Fruit fly (Drosophila melanogaster) whole organism, embryonic: ENCODE measurements around the gene elB.

Experiments used
- Antp ChIP-seq: fragments of 200-800 bp; sonication (Bioruptor generic); optimal IDR thresholded peaks from 3 replicates; lab custom pipeline; 2016; ENCODE audit warnings: missing biosample characterization, missing genetic modification characterization
- Bgb ChIP-seq: fragments of 200-800 bp; sonication (Bioruptor generic); IDR thresholded peaks from 2 replicates; pipeline ENCODE4 v1.3.6; 2022; ENCODE audit warnings: missing biosample characterization, missing genetic modification characterization; ENCODE audit not compliant: partially characterized antibody
- CG1024 ChIP-seq: fragments of 200-800 bp; sonication (Bioruptor generic); IDR thresholded peaks from 2 replicates; pipeline ENCODE4 v1.3.6; 2022; ENCODE audit warnings: missing biosample characterization, missing genetic modification characterization
- CG10462 ChIP-seq: fragments of 200-800 bp; sonication (Bioruptor generic); optimal IDR thresholded peaks from 2 replicates; lab custom pipeline; 2016; ENCODE audit warnings: missing biosample characterization, missing genetic modification characterization
- CG11696 ChIP-seq: fragments of 200-800 bp; sonication (Bioruptor generic); IDR thresholded peaks from 2 replicates; pipeline ENCODE4 v1.3.6; 2022; ENCODE audit warnings: missing biosample characterization, missing genetic modification characterization
- CG12236 ChIP-seq: fragments of 200-800 bp; sonication (Bioruptor generic); optimal IDR thresholded peaks from 2 replicates; lab custom pipeline; 2016; ENCODE audit warnings: missing biosample characterization, missing genetic modification characterization
- CG12769 ChIP-seq: fragments of 200-800 bp; sonication (Bioruptor generic); optimal IDR thresholded peaks from 2 replicates; lab custom pipeline; 2019; ENCODE audit warnings: missing biosample characterization, mild to moderate bottlenecking, missing genetic modification characterization, moderate library complexity
- CG13123 ChIP-seq: fragments of 200-800 bp; sonication (Bioruptor generic); optimal IDR thresholded peaks from 2 replicates; lab custom pipeline; 2016; ENCODE audit warnings: missing biosample characterization, missing genetic modification characterization
- CG15479 ChIP-seq: fragments of 200-800 bp; sonication (Bioruptor generic); optimal IDR thresholded peaks from 3 replicates; lab custom pipeline; 2019; ENCODE audit warnings: missing biosample characterization, mild to moderate bottlenecking, missing genetic modification characterization, moderate library complexity
- CG15514 ChIP-seq: fragments of 200-800 bp; sonication (Bioruptor generic); optimal IDR thresholded peaks from 3 replicates; lab custom pipeline; 2017; ENCODE audit warnings: missing biosample characterization, missing genetic modification characterization, mild to moderate bottlenecking, moderate library complexity, missing genetic modification reagents
- CG16779 ChIP-seq: fragments of 200-800 bp; sonication (Bioruptor generic); IDR thresholded peaks from 2 replicates; pipeline ENCODE4 v1.3.6; 2022; ENCODE audit warnings: missing biosample characterization, missing genetic modification characterization
- CG18262 ChIP-seq: fragments of 200-800 bp; optimal IDR thresholded peaks from 3 replicates; lab custom pipeline; 2019; ENCODE audit warnings: missing biosample characterization, mild to moderate bottlenecking, missing genetic modification characterization, moderate library complexity
- CG3847 ChIP-seq: fragments of 200-800 bp; sonication (Bioruptor generic); IDR thresholded peaks from 2 replicates; pipeline ENCODE4 v1.3.6; 2022; ENCODE audit warnings: missing biosample characterization, missing genetic modification characterization
- CG4328 ChIP-seq: fragments of 200-800 bp; sonication (Bioruptor generic); optimal IDR thresholded peaks from 3 replicates; lab custom pipeline; 2017; ENCODE audit warnings: missing biosample characterization, missing genetic modification reagents, missing genetic modification characterization
- CG4360 ChIP-seq: fragments of 200-800 bp; sonication (Bioruptor generic); IDR thresholded peaks from 2 replicates; pipeline ENCODE4 v1.3.6; 2022; ENCODE audit warnings: missing biosample characterization, missing genetic modification characterization
- CG4404 ChIP-seq: fragments of 200-800 bp; sonication (Bioruptor generic); IDR thresholded peaks from 2 replicates; pipeline ENCODE4 v1.3.6; 2022; ENCODE audit warnings: missing biosample characterization, missing genetic modification characterization
- CG7963 ChIP-seq: fragments of 200-800 bp; sonication (Bioruptor generic); IDR thresholded peaks from 3 replicates; pipeline ENCODE4 v1.3.6; 2022; ENCODE audit warnings: missing biosample characterization, missing genetic modification characterization; ENCODE audit not compliant: partially characterized antibody
- CG9727 ChIP-seq: fragments of 200-800 bp; sonication (Bioruptor generic); optimal IDR thresholded peaks from 3 replicates; lab custom pipeline; 2017; ENCODE audit warnings: missing biosample characterization, mild to moderate bottlenecking, missing genetic modification characterization
- Dip3 ChIP-seq: fragments of 200-800 bp; sonication (Bioruptor generic); optimal IDR thresholded peaks from 3 replicates; lab custom pipeline; 2016; ENCODE audit warnings: missing biosample characterization, missing genetic modification characterization
- E2f2 ChIP-seq: fragments of 200-800 bp; sonication (Bioruptor generic); IDR thresholded peaks from 2 replicates; pipeline ENCODE4 v1.3.6; 2022; ENCODE audit warnings: missing biosample characterization, missing genetic modification characterization
- ERR ChIP-seq: fragments of 200-800 bp; sonication (Bioruptor generic); optimal IDR thresholded peaks from 2 replicates; lab custom pipeline; 2016; ENCODE audit warnings: missing biosample characterization, missing genetic modification characterization
- Ets65A ChIP-seq: fragments of 200-800 bp; sonication (Bioruptor generic); peaks from one replicate; lab custom pipeline; 2016; ENCODE audit warnings: missing biosample characterization, missing genetic modification characterization
- Hr39 ChIP-seq: fragments of >200 bp; optimal IDR thresholded peaks from 2 replicates; lab custom pipeline; 2017
- Hr78 ChIP-seq, 2 experiments: fragments of 200-800 bp in 1 of 2; fragments of >200 bp in 1 of 2; sonication (Bioruptor generic) in 1 of 2; optimal IDR thresholded peaks; 2 replicates each; lab custom pipeline; 2017 to 2019; ENCODE audit warnings: missing biosample characterization in 2 of 2, missing genetic modification characterization in 2 of 2, mild to moderate bottlenecking in 1 of 2, moderate library complexity in 1 of 2
- Hsf ChIP-seq: fragments of 200-800 bp; sonication (Bioruptor generic); optimal IDR thresholded peaks from 3 replicates; lab custom pipeline; 2016; ENCODE audit warnings: missing biosample characterization, missing genetic modification characterization
- Myb ChIP-seq: fragments of 200-800 bp; sonication (Bioruptor generic); optimal IDR thresholded peaks from 2 replicates; lab custom pipeline; 2016; ENCODE audit warnings: missing biosample characterization, missing genetic modification characterization
- NFAT ChIP-seq: fragments of 200-800 bp; sonication (Bioruptor generic); IDR thresholded peaks from 2 replicates; pipeline ENCODE4 v1.3.6; 2022; ENCODE audit warnings: missing biosample characterization, missing genetic modification characterization
- Sox102F ChIP-seq: fragments of 200-800 bp; sonication (Bioruptor generic); optimal IDR thresholded peaks from 2 replicates; lab custom pipeline; 2018; ENCODE audit warnings: missing biosample characterization, mild to moderate bottlenecking, missing genetic modification characterization, moderate library complexity
- ab ChIP-seq: fragments of 200-800 bp; sonication (Bioruptor generic); optimal IDR thresholded peaks from 2 replicates; lab custom pipeline; 2016; ENCODE audit warnings: missing biosample characterization, missing genetic modification characterization
- aop ChIP-seq: fragments of 200-800 bp; sonication (Bioruptor generic); IDR thresholded peaks from 2 replicates; pipeline ENCODE4 v1.3.6; 2022; ENCODE audit warnings: missing biosample characterization, missing genetic modification characterization
- chif ChIP-seq, 2 experiments: fragments of 200-800 bp; sonication (Bioruptor generic); optimal IDR thresholded peaks; 3 replicates each; lab custom pipeline; 2016; ENCODE audit warnings: missing biosample characterization in 2 of 2, missing genetic modification characterization in 2 of 2
- chm ChIP-seq: fragments of 200-800 bp; sonication (Bioruptor generic); IDR thresholded peaks from 2 replicates; pipeline ENCODE4 v1.3.6; 2022; ENCODE audit warnings: missing biosample characterization, missing genetic modification characterization
- corto ChIP-seq: fragments of 200-800 bp; sonication (Bioruptor generic); optimal IDR thresholded peaks from 2 replicates; lab custom pipeline; 2016; ENCODE audit warnings: missing biosample characterization, mild to moderate bottlenecking, missing genetic modification characterization, moderate library complexity
- dati ChIP-seq: fragments of 200-800 bp; sonication (Bioruptor generic); IDR thresholded peaks from 2 replicates; pipeline ENCODE4 v1.3.6; 2022; ENCODE audit warnings: missing biosample characterization, missing genetic modification characterization
- dysf ChIP-seq: fragments of 200-800 bp; sonication (Bioruptor generic); IDR thresholded peaks from 3 replicates; pipeline ENCODE4 v1.3.6; 2022; ENCODE audit warnings: missing biosample characterization, missing genetic modification characterization
- en ChIP-seq: fragments of 200-800 bp; sonication (Bioruptor generic); optimal IDR thresholded peaks from 2 replicates; lab custom pipeline; 2016; ENCODE audit warnings: missing biosample characterization, missing genetic modification characterization
- ewg ChIP-seq: fragments of 200-800 bp; sonication (Bioruptor generic); optimal IDR thresholded peaks from 3 replicates; lab custom pipeline; 2017; ENCODE audit warnings: mild to moderate bottlenecking, missing biosample characterization, missing genetic modification reagents, missing genetic modification characterization
- gsb-n ChIP-seq: fragments of 200-800 bp; sonication (Bioruptor generic); optimal IDR thresholded peaks from 3 replicates; lab custom pipeline; 2018; ENCODE audit warnings: missing biosample characterization, mild to moderate bottlenecking, missing genetic modification characterization
- hbn ChIP-seq: fragments of 200-800 bp; sonication (Bioruptor generic); IDR thresholded peaks from 2 replicates; pipeline ENCODE4 v1.3.6; 2022; ENCODE audit warnings: missing biosample characterization, missing genetic modification characterization; ENCODE audit not compliant: partially characterized antibody
- hkb ChIP-seq, 2 experiments: fragments of 200-800 bp in 1 of 2; fragments of >200 bp in 1 of 2; sonication (Bioruptor generic) in 1 of 2; IDR thresholded peaks in 1 of 2; optimal IDR thresholded peaks in 1 of 2; 2 replicates each; pipeline versions ENCODE4 v1.3.6 to Lab custom; 2017 to 2022; ENCODE audit warnings: missing biosample characterization in 1 of 2, missing genetic modification characterization in 1 of 2
- hth ChIP-seq: fragments of >200 bp; optimal IDR thresholded peaks from 2 replicates; lab custom pipeline; 2017; ENCODE audit warnings: inconsistent platforms
- insv ChIP-seq, 2 experiments: fragments of 200-800 bp; sonication (Bioruptor generic); optimal IDR thresholded peaks; 3 replicates each; lab custom pipeline; 2016 to 2018; ENCODE audit warnings: missing biosample characterization in 2 of 2, missing genetic modification characterization in 2 of 2
- ken ChIP-seq: fragments of 200-800 bp; sonication (Bioruptor generic); IDR thresholded peaks from 3 replicates; pipeline ENCODE4 v1.3.6; 2022; ENCODE audit warnings: missing biosample characterization, missing genetic modification characterization
- kni ChIP-seq: fragments of 200-800 bp; sonication (Bioruptor generic); optimal IDR thresholded peaks from 3 replicates; lab custom pipeline; 2017; ENCODE audit warnings: mild to moderate bottlenecking, missing biosample characterization, missing genetic modification reagents, missing genetic modification characterization
- psq ChIP-seq: fragments of 200-800 bp; sonication (Bioruptor generic); optimal IDR thresholded peaks from 2 replicates; lab custom pipeline; 2017; ENCODE audit warnings: missing biosample characterization, missing genetic modification characterization
- sens-2 ChIP-seq: fragments of 200-800 bp; sonication (Bioruptor generic); IDR thresholded peaks from 2 replicates; pipeline ENCODE4 v1.3.6; 2022; ENCODE audit warnings: missing biosample characterization, missing genetic modification characterization
- ssp ChIP-seq: fragments of 200-800 bp; sonication (Bioruptor generic); IDR thresholded peaks from 2 replicates; pipeline ENCODE4 v1.3.6; 2022; ENCODE audit warnings: missing biosample characterization, missing genetic modification characterization
- tio ChIP-seq: fragments of 200-800 bp; sonication (Bioruptor generic); optimal IDR thresholded peaks from 2 replicates; lab custom pipeline; 2017; ENCODE audit warnings: missing biosample characterization, missing genetic modification characterization, inconsistent platforms
- usp ChIP-seq: fragments of >200 bp; optimal IDR thresholded peaks from 2 replicates; lab custom pipeline; 2017; ENCODE audit warnings: missing biosample characterization, missing genetic modification characterization
- vvl ChIP-seq: fragments of 200-800 bp; sonication (Bioruptor generic); IDR thresholded peaks from 2 replicates; pipeline ENCODE4 v1.3.6; 2022; ENCODE audit warnings: missing biosample characterization, missing genetic modification characterization

elB gene

dm6 chr2L:14369933-14370776 lies 39.2 kb downstream of the elB start (continued):
- no peak for TF ChIP-seq kni (GFP tag; lab: Kevin White, UChicago)
- no peak for TF ChIP-seq insv (GFP tag; optimal IDR thresholded peaks at IDR 0.05; lab: Kevin White, UChicago)
- TF ChIP-seq CG4328 (GFP tag; lab: Kevin White, UChicago) = no peak
- TF ChIP-seq Sox102F (GFP tag; lab: Kevin White, UChicago) = peak; percentile 44
- no peak for TF ChIP-seq CG13123 (GFP tag; lab: Kevin White, UChicago)
- TF ChIP-seq Hsf (GFP tag; lab: Kevin White, UChicago) = peak; percentile 32
- TF ChIP-seq ken (GFP tag; lab: Robert Waterston, UW) = no peak
- no peak; the same call in 1 of the 2 replicates for TF ChIP-seq CG3847 (GFP tag; lab: Robert Waterston, UW)
- TF ChIP-seq ewg (GFP tag; lab: Kevin White, UChicago) = peak; percentile 20
- peak; percentile 41; the same call in 1 of the 2 replicates for TF ChIP-seq CG4404 (GFP tag; lab: Robert Waterston, UW)
- TF ChIP-seq corto (GFP tag; lab: Kevin White, UChicago) = peak; percentile 91
- peak; percentile 15 for TF ChIP-seq CG9727 (GFP tag; lab: Kevin White, UChicago)
- TF ChIP-seq chif (GFP tag; optimal IDR thresholded peaks at IDR 0.05; lab: Kevin White, UChicago) = peak; percentile 45 to 52
- TF ChIP-seq psq (GFP tag; lab: Kevin White, UChicago) = no peak
- TF ChIP-seq Hr78 (GFP tag; optimal IDR thresholded peaks at IDR 0.05; lab: Kevin White, UChicago) = no peak
- TF ChIP-seq dysf (GFP tag; lab: Robert Waterston, UW) = peak; percentile 35; the same call in 1 of the 3 replicates
- no peak for TF ChIP-seq CG12769 (tag; lab: Kevin White, UChicago)
- TF ChIP-seq CG15514 = no peak
- TF ChIP-seq ab (GFP tag; lab: Kevin White, UChicago) = no peak
- no peak for TF ChIP-seq Ets65A (GFP tag; lab: Kevin White, UChicago)
- no peak for TF ChIP-seq sens-2 (GFP tag; lab: Robert Waterston, UW)
- TF ChIP-seq NFAT (GFP tag; lab: Robert Waterston, UW) = no peak
- no peak for TF ChIP-seq ssp (GFP tag; lab: Robert Waterston, UW)
- TF ChIP-seq en (GFP tag; lab: Kevin White, UChicago) = no peak
- no peak for TF ChIP-seq CG12236 (GFP tag; lab: Kevin White, UChicago)
- TF ChIP-seq dati (GFP tag; lab: Robert Waterston, UW) = no peak
- TF ChIP-seq E2f2 (GFP tag; lab: Robert Waterston, UW) = no peak
- TF ChIP-seq CG15479 (GFP tag; lab: Kevin White, UChicago) = no peak
- TF ChIP-seq tio (GFP tag; lab: Kevin White, UChicago) = peak; percentile 36
- no peak for TF ChIP-seq CG16779 (GFP tag; lab: Robert Waterston, UW)
- peak; percentile 99 for TF ChIP-seq Hr39 (lab: Kevin White, UChicago)
- peak; percentile 30 for TF ChIP-seq CG18262 (tag; lab: Kevin White, UChicago)
- TF ChIP-seq vvl = peak; percentile 57; the same call in 1 of the 2 replicates
- TF ChIP-seq CG4360 (GFP tag; lab: Robert Waterston, UW) = no peak
- no peak for TF ChIP-seq Myb (GFP tag; lab: Kevin White, UChicago)
- TF ChIP-seq ERR (GFP tag; lab: Kevin White, UChicago) = no peak
- TF ChIP-seq CG1024 (GFP tag; lab: Robert Waterston, UW) = no peak
- peak; percentile 16; the same call in 1 of the 2 replicates for TF ChIP-seq CG11696 (GFP tag; lab: Robert Waterston, UW)
- no peak for TF ChIP-seq CG10462 (GFP tag; lab: Kevin White, UChicago)
- TF ChIP-seq usp (GFP tag; lab: Kevin White, UChicago) = no peak
- no peak for TF ChIP-seq chm (GFP tag; lab: Robert Waterston, UW)
- no peak for TF ChIP-seq gsb-n (tag; lab: Kevin White, UChicago)
- TF ChIP-seq aop (GFP tag; lab: Robert Waterston, UW) = no peak
- TF ChIP-seq Dip3 = no peak
- TF ChIP-seq CG7963 = no peak
- no peak for TF ChIP-seq hkb (optimal IDR thresholded peaks at IDR 0.05; lab: Kevin White, UChicago)
- TF ChIP-seq hkb (GFP tag; IDR thresholded peaks at IDR 0.05; lab: Robert Waterston, UW) = 0 out of 2 replicates have a peak, but pooled peaks have one; percentile 27
- TF ChIP-seq Antp (GFP tag; lab: Kevin White, UChicago) = peak; percentile 10
- no peak for TF ChIP-seq hth (lab: Kevin White, UChicago)
- TF ChIP-seq Bgb (GFP tag; lab: Robert Waterston, UW) = no peak
- TF ChIP-seq hbn (GFP tag; lab: Robert Waterston, UW) = no peak
